Fruit fly (Drosophila melanogaster) whole organism, embryonic: ENCODE measurements around the gene CG12035.
A peak's percentile ranks its signal among the peaks of the same experiment; 100 is the strongest.

Experiments used
- Asciz ChIP-seq: fragments of 200-800 bp; sonication (Bioruptor generic); optimal IDR thresholded peaks from 2 replicates; lab custom pipeline; 2017; ENCODE audit warnings: missing biosample characterization, mild to moderate bottlenecking, missing genetic modification characterization, missing genetic modification reagents
- Blimp-1 ChIP-seq: fragments of 200-800 bp; sonication (Bioruptor generic); optimal IDR thresholded peaks from 3 replicates; lab custom pipeline; 2018; ENCODE audit warnings: missing biosample characterization, missing genetic modification characterization, mild to moderate bottlenecking, moderate library complexity, missing genetic modification reagents
- CG13123 ChIP-seq: fragments of 200-800 bp; sonication (Bioruptor generic); optimal IDR thresholded peaks from 2 replicates; lab custom pipeline; 2016; ENCODE audit warnings: missing biosample characterization, missing genetic modification characterization
- CG13894 ChIP-seq: fragments of 200-800 bp; sonication (Bioruptor generic); optimal IDR thresholded peaks from 3 replicates; lab custom pipeline; 2018; ENCODE audit warnings: missing biosample characterization, mild to moderate bottlenecking, missing genetic modification characterization, moderate library complexity
- CG14441 ChIP-seq: fragments of 200-800 bp; sonication (Bioruptor generic); IDR thresholded peaks from 2 replicates; pipeline ENCODE4 v1.3.6; 2022; ENCODE audit warnings: missing biosample characterization, missing genetic modification characterization
- CG15479 ChIP-seq: fragments of 200-800 bp; sonication (Bioruptor generic); optimal IDR thresholded peaks from 3 replicates; lab custom pipeline; 2019; ENCODE audit warnings: missing biosample characterization, mild to moderate bottlenecking, missing genetic modification characterization, moderate library complexity
- CG1603 ChIP-seq: fragments of 200-800 bp; sonication (Bioruptor generic); optimal IDR thresholded peaks from 2 replicates; lab custom pipeline; 2019; ENCODE audit warnings: missing biosample characterization, mild to moderate bottlenecking, missing genetic modification characterization, moderate library complexity
- CG16813 ChIP-seq: fragments of 200-800 bp; sonication (Bioruptor generic); IDR thresholded peaks from 3 replicates; pipeline ENCODE4 v1.3.6; 2022; ENCODE audit warnings: missing biosample characterization, missing genetic modification characterization; ENCODE audit not compliant: partially characterized antibody
- CG17328 ChIP-seq: fragments of 200-800 bp; sonication (Bioruptor generic); IDR thresholded peaks from 2 replicates; pipeline ENCODE4 v1.3.6; 2022; ENCODE audit warnings: missing biosample characterization, missing genetic modification characterization
- CG2120 ChIP-seq: fragments of 200-800 bp; sonication (Bioruptor generic); optimal IDR thresholded peaks from 3 replicates; lab custom pipeline; 2016; ENCODE audit warnings: missing biosample characterization, missing genetic modification characterization
- CG2199 ChIP-seq: fragments of 200-800 bp; sonication (Bioruptor generic); IDR thresholded peaks from 3 replicates; pipeline ENCODE4 v1.3.6; 2022; ENCODE audit warnings: missing biosample characterization, missing genetic modification characterization
- CG2889 ChIP-seq: fragments of 200-800 bp; sonication (Bioruptor generic); IDR thresholded peaks from 3 replicates; pipeline ENCODE4 v1.3.6; 2022; ENCODE audit warnings: missing biosample characterization, missing genetic modification characterization
- CG30020 ChIP-seq: fragments of 200-800 bp; optimal IDR thresholded peaks from 2 replicates; lab custom pipeline; 2019; ENCODE audit warnings: missing biosample characterization, mild to moderate bottlenecking, missing genetic modification characterization, moderate library complexity
- CG3995 ChIP-seq: fragments of 200-800 bp; sonication (Bioruptor generic); optimal IDR thresholded peaks from 3 replicates; lab custom pipeline; 2016; ENCODE audit warnings: missing biosample characterization, missing genetic modification characterization
- CG4360 ChIP-seq: fragments of 200-800 bp; sonication (Bioruptor generic); IDR thresholded peaks from 2 replicates; pipeline ENCODE4 v1.3.6; 2022; ENCODE audit warnings: missing biosample characterization, missing genetic modification characterization
- CG4854 ChIP-seq: fragments of 200-800 bp; sonication (Bioruptor generic); optimal IDR thresholded peaks from 2 replicates; lab custom pipeline; 2016; ENCODE audit warnings: missing biosample characterization, missing genetic modification characterization, inconsistent platforms
- CG5245 ChIP-seq: fragments of 200-800 bp; sonication (Bioruptor generic); optimal IDR thresholded peaks from 3 replicates; lab custom pipeline; 2016; ENCODE audit warnings: missing biosample characterization, missing genetic modification characterization
- CG5953 ChIP-seq: fragments of 200-800 bp; sonication (Bioruptor generic); IDR thresholded peaks from 2 replicates; pipeline ENCODE4 v1.3.6; 2022; ENCODE audit warnings: missing biosample characterization, missing genetic modification characterization
- CG6689 ChIP-seq: fragments of 200-800 bp; sonication (Bioruptor generic); IDR thresholded peaks from 2 replicates; pipeline ENCODE4 v1.3.6; 2022; ENCODE audit warnings: missing biosample characterization, missing genetic modification characterization
- CG8478 ChIP-seq: fragments of >200 bp; optimal IDR thresholded peaks from 2 replicates; lab custom pipeline; 2018
- Deaf1 ChIP-seq: fragments of 200-800 bp; optimal IDR thresholded peaks from 3 replicates; lab custom pipeline; 2019; ENCODE audit warnings: missing biosample characterization, mild to moderate bottlenecking, missing genetic modification characterization, moderate library complexity
- Dfd ChIP-seq, 2 experiments: fragments of >200 bp; optimal IDR thresholded peaks; 2 replicates each; lab custom pipeline; 2017; ENCODE audit warnings: missing biosample characterization in 2 of 2, missing genetic modification characterization in 2 of 2
- Hr78 ChIP-seq, 2 experiments: fragments of 200-800 bp in 1 of 2; fragments of >200 bp in 1 of 2; sonication (Bioruptor generic) in 1 of 2; optimal IDR thresholded peaks; 2 replicates each; lab custom pipeline; 2017 to 2019; ENCODE audit warnings: missing biosample characterization in 2 of 2, missing genetic modification characterization in 2 of 2, mild to moderate bottlenecking in 1 of 2, moderate library complexity in 1 of 2
- MTF-1 ChIP-seq: fragments of 200-800 bp; sonication (Bioruptor generic); optimal IDR thresholded peaks from 2 replicates; lab custom pipeline; 2018; ENCODE audit warnings: missing biosample characterization, mild to moderate bottlenecking, missing genetic modification characterization, borderline replicate concordance
- Myb ChIP-seq: fragments of 200-800 bp; sonication (Bioruptor generic); optimal IDR thresholded peaks from 2 replicates; lab custom pipeline; 2016; ENCODE audit warnings: missing biosample characterization, missing genetic modification characterization
- Opbp ChIP-seq: fragments of 200-800 bp; sonication (Bioruptor generic); IDR thresholded peaks from 3 replicates; pipeline ENCODE4 v1.3.6; 2022; ENCODE audit warnings: missing biosample characterization, missing genetic modification characterization; ENCODE audit not compliant: partially characterized antibody
- Optix ChIP-seq: fragments of 200-800 bp; sonication (Bioruptor generic); IDR thresholded peaks from 3 replicates; pipeline ENCODE4 v1.3.6; 2022; ENCODE audit warnings: missing biosample characterization, missing genetic modification characterization
- Poxn ChIP-seq: fragments of 200-800 bp; sonication (Bioruptor generic); IDR thresholded peaks from 2 replicates; pipeline ENCODE4 v1.3.6; 2022; ENCODE audit warnings: missing biosample characterization, missing genetic modification characterization
- Xrp1 ChIP-seq: fragments of 200-800 bp; sonication (Bioruptor generic); IDR thresholded peaks from 2 replicates; pipeline ENCODE4 v1.3.6; 2022; ENCODE audit warnings: missing biosample characterization, missing genetic modification characterization
- ab ChIP-seq: fragments of 200-800 bp; sonication (Bioruptor generic); optimal IDR thresholded peaks from 2 replicates; lab custom pipeline; 2016; ENCODE audit warnings: missing biosample characterization, missing genetic modification characterization
- ara ChIP-seq: fragments of 200-800 bp; sonication (Bioruptor generic); IDR thresholded peaks from 2 replicates; pipeline ENCODE4 v1.3.6; 2022; ENCODE audit warnings: missing biosample characterization, missing genetic modification characterization
- btn ChIP-seq: fragments of 200-800 bp; sonication (Bioruptor generic); optimal IDR thresholded peaks from 2 replicates; lab custom pipeline; 2016; ENCODE audit warnings: missing biosample characterization, missing genetic modification characterization
- cg ChIP-seq: fragments of 200-800 bp; sonication (Bioruptor generic); optimal IDR thresholded peaks from 3 replicates; lab custom pipeline; 2019; ENCODE audit warnings: missing biosample characterization, mild to moderate bottlenecking, missing genetic modification characterization, moderate library complexity
- chinmo ChIP-seq: fragments of 200-800 bp; sonication (Bioruptor generic); IDR thresholded peaks from 4 replicates; pipeline ENCODE4 v1.3.6; 2022; ENCODE audit warnings: missing biosample characterization, missing genetic modification characterization; ENCODE audit not compliant: partially characterized antibody
- emc ChIP-seq: fragments of 200-800 bp; sonication (Bioruptor generic); optimal IDR thresholded peaks from 2 replicates; lab custom pipeline; 2016; ENCODE audit warnings: missing biosample characterization, missing genetic modification characterization
- gcm ChIP-seq: fragments of 200-800 bp; sonication (Bioruptor generic); optimal IDR thresholded peaks from 2 replicates; lab custom pipeline; 2019; ENCODE audit warnings: missing biosample characterization, mild to moderate bottlenecking, missing genetic modification characterization, moderate library complexity
- hth ChIP-seq: fragments of >200 bp; optimal IDR thresholded peaks from 2 replicates; lab custom pipeline; 2017; ENCODE audit warnings: inconsistent platforms
- kay ChIP-seq: fragments of 200-800 bp; sonication (Bioruptor generic); optimal IDR thresholded peaks from 2 replicates; lab custom pipeline; 2016; ENCODE audit warnings: missing biosample characterization, missing genetic modification characterization
- peb ChIP-seq: fragments of 200-800 bp; sonication (Bioruptor generic); IDR thresholded peaks from 2 replicates; pipeline ENCODE4 v1.3.6; 2022; ENCODE audit warnings: missing biosample characterization, missing genetic modification characterization
- prd ChIP-seq, 3 experiments: fragments of >200 bp in 2 of 3; fragments of 200-800 bp in 1 of 3; sonication (Bioruptor generic) in 1 of 3; optimal IDR thresholded peaks in 2 of 3; IDR thresholded peaks in 1 of 3; 2 replicates in 2 of 3; 3 replicates in 1 of 3; pipeline versions ENCODE4 v1.3.6 to Lab custom; 2017 to 2022; ENCODE audit warnings: missing biosample characterization in 1 of 3, missing genetic modification characterization in 1 of 3
- sd ChIP-seq: fragments of 200-800 bp; sonication (Bioruptor generic); optimal IDR thresholded peaks from 3 replicates; lab custom pipeline; 2018; ENCODE audit warnings: missing biosample characterization, mild to moderate bottlenecking, missing genetic modification characterization, moderate library complexity
- stwl ChIP-seq: fragments of 200-800 bp; sonication (Bioruptor generic); optimal IDR thresholded peaks from 3 replicates; lab custom pipeline; 2018; ENCODE audit warnings: missing biosample characterization, mild to moderate bottlenecking, missing genetic modification characterization, moderate library complexity
- tx ChIP-seq: fragments of 200-800 bp; sonication (Bioruptor generic); optimal IDR thresholded peaks from 2 replicates; lab custom pipeline; 2016; ENCODE audit warnings: missing biosample characterization, missing genetic modification characterization
- z ChIP-seq: fragments of 200-800 bp; sonication (Bioruptor generic); IDR thresholded peaks from 3 replicates; pipeline ENCODE4 v1.3.6; 2022; ENCODE audit warnings: missing biosample characterization, missing genetic modification characterization

Gene CG12035

dm6 chr3L:1727431-1727830 lies 3.2 kb downstream of the CG12035 start:
- TF ChIP-seq peb (GFP tag; lab: Robert Waterston, UW) (no peak), CG2199 (GFP tag; lab: Robert Waterston, UW) (0 out of 3 replicates have a peak, but pooled peaks have one; percentile 56), CG4854 (GFP tag; lab: Kevin White, UChicago) (no peak), ara (no peak), CG15479 (GFP tag; lab: Kevin White, UChicago) (peak; percentile 56), CG6689 (GFP tag; lab: Robert Waterston, UW) (no peak), CG2889 (GFP tag; lab: Robert Waterston, UW) (no peak), CG17328 (no peak)

dm6 chr3L:1729380-1730159 lies 5.4 kb downstream of the CG12035 start:
- TF ChIP-seq tx (GFP tag; lab: Kevin White, UChicago) (no peak), MTF-1 (GFP tag; lab: Kevin White, UChicago) (no peak), CG13894 (tag; lab: Kevin White, UChicago) (no peak), gcm (GFP tag; lab: Kevin White, UChicago) (peak; percentile 96), CG2199 (GFP tag; lab: Robert Waterston, UW) (0 out of 3 replicates have a peak, but pooled peaks have one; percentile 20), CG4360 (GFP tag; lab: Robert Waterston, UW) (peak; percentile 69), CG8478 (no peak), CG14441 (GFP tag; lab: Robert Waterston, UW) (no peak), CG13123 (GFP tag; lab: Kevin White, UChicago) (no peak), Opbp (GFP tag; lab: Robert Waterston, UW) (peak; percentile 16; the same call in 1 of the 3 replicates), Deaf1 (tag; lab: Kevin White, UChicago) (no peak), btn (no peak)
- TF ChIP-seq, all 482 proteins: peak for 4

dm6 chr3L:1730160-1730595 lies 6.0 kb downstream of the CG12035 start:
- TF ChIP-seq emc = no peak
- TF ChIP-seq CG5953 (GFP tag; lab: Robert Waterston, UW) = 0 out of 2 replicates have a peak, but pooled peaks have one; percentile 12
- peak; percentile 43 for TF ChIP-seq Blimp-1 (GFP tag; lab: Kevin White, UChicago)
- peak; percentile 1; the same call in 1 of the 2 replicates for TF ChIP-seq CG4360 (GFP tag; lab: Robert Waterston, UW)
- no peak for TF ChIP-seq Asciz (GFP tag; lab: Kevin White, UChicago)
- peak; percentile 70; the same call in 1 of the 4 replicates for TF ChIP-seq chinmo (GFP tag; lab: Robert Waterston, UW)
- TF ChIP-seq Hr78 (GFP tag; optimal IDR thresholded peaks at IDR 0.05; lab: Kevin White, UChicago) = no peak
- no peak for TF ChIP-seq Xrp1 (GFP tag; lab: Robert Waterston, UW)
- peak; percentile 8 for TF ChIP-seq gcm (GFP tag; lab: Kevin White, UChicago)
- TF ChIP-seq Dfd (GFP tag; optimal IDR thresholded peaks at IDR 0.05; lab: Kevin White, UChicago) = no peak
- no peak for TF ChIP-seq CG2889 (GFP tag; lab: Robert Waterston, UW)
- TF ChIP-seq z (GFP tag; lab: Robert Waterston, UW) = peak; percentile 82
- peak; percentile 48 for TF ChIP-seq cg (GFP tag; lab: Kevin White, UChicago)
- TF ChIP-seq sd (tag; lab: Kevin White, UChicago) = peak; percentile 15
- TF ChIP-seq CG3995 = no peak
- no peak for TF ChIP-seq kay (GFP tag; lab: Kevin White, UChicago)

dm6 chr3L:1730873-1731272 lies 6.7 kb downstream of the CG12035 start, which contains the start of gene drpr:
drpr (minus strand) TSS chr3L:1731107.
- TF ChIP-seq CG16813 (GFP tag; lab: Robert Waterston, UW) (0 out of 3 replicates have a peak, but pooled peaks have one; percentile 38), hth (lab: Kevin White, UChicago) (no peak), Optix (GFP tag; lab: Robert Waterston, UW) (no peak), Poxn (GFP tag; lab: Robert Waterston, UW) (no peak), ab (GFP tag; lab: Kevin White, UChicago) (no peak), CG2120 (peak; percentile 7), Myb (peak; percentile 72), prd (optimal IDR thresholded peaks at IDR 0.05; lab: Kevin White, UChicago) (no peak), prd (GFP tag; IDR thresholded peaks at IDR 0.05; lab: Robert Waterston, UW) (no peak), CG1603 (tag; lab: Kevin White, UChicago) (peak; percentile 79), CG30020 (tag; lab: Kevin White, UChicago) (peak; percentile 34), CG5245 (GFP tag; lab: Kevin White, UChicago) (no peak), stwl (tag; lab: Kevin White, UChicago) (peak; percentile 70)
